Worm (Caenorhabditis elegans) whole organism, L3 larva: ENCODE measurements around the gene T04F3.1.

ENCODE experiments used
- aly-2 ChIP-seq: fragments of 150-350 bp; optimal IDR thresholded peaks from 2 replicates; lab custom pipeline; 2014; ENCODE audit warnings: missing biosample characterization, missing genetic modification characterization
- ama-1 ChIP-seq: fragments of 150-350 bp; optimal IDR thresholded peaks from 2 replicates; lab custom pipeline; 2018
- ceh-28 ChIP-seq: fragments of 150-350 bp; optimal IDR thresholded peaks from 2 replicates; lab custom pipeline; 2014; ENCODE audit warnings: missing biosample characterization, missing genetic modification reagents, missing genetic modification characterization
- ceh-82 ChIP-seq: fragments of 150-350 bp; optimal IDR thresholded peaks from 2 replicates; lab custom pipeline; 2014; ENCODE audit warnings: missing biosample characterization, missing genetic modification characterization
- elt-1 ChIP-seq: fragments of 150-350 bp; optimal IDR thresholded peaks from 2 replicates; lab custom pipeline; 2014; ENCODE audit warnings: missing biosample characterization, missing genetic modification characterization
- nhr-25 ChIP-seq: sonication (generic microtip); optimal IDR thresholded peaks from 2 replicates; lab custom pipeline; 2017; ENCODE audit warnings: missing biosample characterization, missing genetic modification characterization
- snpc-4 ChIP-seq: fragments of 150-350 bp; optimal IDR thresholded peaks from 2 replicates; lab custom pipeline; 2014; ENCODE audit warnings: missing biosample characterization, missing genetic modification characterization
- unc-62 ChIP-seq: fragments of 150-350 bp; sonication (generic microtip); optimal IDR thresholded peaks from 4 replicates; lab custom pipeline; 2014; ENCODE audit warnings: missing biosample characterization, missing genetic modification reagents, missing genetic modification characterization
- zag-1 ChIP-seq: fragments of 150-350 bp; optimal IDR thresholded peaks from 2 replicates; lab custom pipeline; 2014; ENCODE audit warnings: missing biosample characterization, missing genetic modification characterization

DNA sequence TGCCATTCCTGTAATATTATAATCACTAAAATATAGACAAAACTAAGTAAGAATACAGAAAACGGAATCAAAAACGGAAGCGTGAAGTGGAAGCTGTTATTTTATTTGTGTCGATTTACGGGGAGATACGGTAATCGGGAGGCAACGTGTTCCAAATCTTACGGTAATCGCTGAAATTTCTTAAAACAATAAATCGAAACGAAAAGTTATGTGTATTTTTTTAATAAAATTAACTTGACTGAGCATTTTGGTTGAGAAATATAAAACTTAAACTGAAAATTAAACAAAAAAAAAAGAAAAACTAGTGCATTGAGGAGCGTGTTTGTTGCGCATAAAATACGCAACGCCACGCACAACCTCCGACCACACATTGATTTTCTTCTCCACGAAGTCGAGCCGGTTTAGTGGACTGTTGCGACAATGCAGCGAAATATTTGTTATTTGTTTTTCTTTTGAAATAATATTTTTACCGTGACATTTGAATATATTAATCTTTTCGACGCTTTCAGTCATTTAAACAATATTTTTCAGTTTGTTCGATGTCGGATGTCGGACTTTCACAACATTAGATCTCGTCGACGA, 24.6 kb downstream of the T04F3.1 start, which contains the start of the genes F55A11.1 and syx-5:
- peak; percentile 7 for TF ChIP-seq aly-2
- TF ChIP-seq ceh-82 (tag; lab: Kevin White, UChicago), result peak; percentile 34
- peak; percentile 49 for TF ChIP-seq nhr-25 (tag; lab: Kevin White, UChicago)
- TF ChIP-seq ceh-28 (tag; lab: Kevin White, UChicago), result peak; percentile 86
- no peak for TF ChIP-seq ama-1 (lab: Kevin White, UChicago)
- no peak for TF ChIP-seq zag-1 (tag; lab: Kevin White, UChicago)
- TF ChIP-seq elt-1 (tag; lab: Kevin White, UChicago), result peak; percentile 36
- no peak for TF ChIP-seq unc-62 (GFP tag; lab: Kevin White, UChicago)
- peak; percentile 89 for TF ChIP-seq snpc-4 (tag; lab: Kevin White, UChicago)
